Worm (Caenorhabditis elegans) whole organism, mixed stage, embryonic: ENCODE data around the gene C04F5.9.

Source experiments
- M03D4.4 ChIP-seq: sonication (generic microtip); optimal IDR thresholded peaks from 2 replicates; lab custom pipeline; 2017; ENCODE audit warnings: mild to moderate bottlenecking, missing genetic modification characterization, missing compliant biosample characterization
- bed-3 ChIP-seq: fragments of 200-800 bp; sonication (Bioruptor generic); optimal IDR thresholded peaks from 3 replicates; lab custom pipeline; 2018; ENCODE audit warnings: mild to moderate bottlenecking, missing genetic modification characterization, moderate library complexity, missing compliant biosample characterization
- blmp-1 ChIP-seq: fragments of 150-350 bp; optimal IDR thresholded peaks from 2 replicates; lab custom pipeline; 2014; ENCODE audit warnings: missing biosample characterization, missing genetic modification characterization
- ceh-39 ChIP-seq: fragments of 150-350 bp; optimal IDR thresholded peaks from 2 replicates; lab custom pipeline; 2014; ENCODE audit warnings: missing biosample characterization, missing genetic modification characterization
- ceh-83 ChIP-seq: fragments of 200-800 bp; sonication (Bioruptor generic); optimal IDR thresholded peaks from 2 replicates; lab custom pipeline; 2018; ENCODE audit warnings: mild to moderate bottlenecking, missing genetic modification characterization, missing compliant biosample characterization
- ces-1 ChIP-seq: fragments of 150-350 bp; optimal IDR thresholded peaks from 2 replicates; lab custom pipeline; 2014; ENCODE audit warnings: missing biosample characterization, missing genetic modification reagents, missing genetic modification characterization
- cnd-1 ChIP-seq: fragments of 200-800 bp; sonication (Bioruptor generic); optimal IDR thresholded peaks from 2 replicates; lab custom pipeline; 2018; ENCODE audit warnings: mild to moderate bottlenecking, missing genetic modification characterization, missing compliant biosample characterization
- drap-1 ChIP-seq: fragments of 200-800 bp; sonication (Bioruptor generic); optimal IDR thresholded peaks from 3 replicates; lab custom pipeline; 2018; ENCODE audit warnings: mild to moderate bottlenecking, missing genetic modification characterization, missing compliant biosample characterization
- elt-1 ChIP-seq: sonication (generic microtip); optimal IDR thresholded peaks from 2 replicates; lab custom pipeline; 2017; ENCODE audit warnings: missing genetic modification characterization, mild to moderate bottlenecking, missing compliant biosample characterization, antibody characterized with exemption, moderate library complexity, borderline replicate concordance; ENCODE audit not compliant: insufficient read depth
- elt-3 ChIP-seq: fragments of 150-350 bp; optimal IDR thresholded peaks from 2 replicates; lab custom pipeline; 2014; ENCODE audit warnings: missing biosample characterization, missing genetic modification characterization
- ham-2 ChIP-seq: fragments of 200-800 bp; sonication (Bioruptor generic); optimal IDR thresholded peaks from 2 replicates; lab custom pipeline; 2018; ENCODE audit warnings: mild to moderate bottlenecking, missing genetic modification characterization, missing compliant biosample characterization
- hlh-1 ChIP-seq: fragments of 150-350 bp; optimal IDR thresholded peaks from 2 replicates; lab custom pipeline; 2014; ENCODE audit warnings: missing biosample characterization, missing genetic modification reagents, missing genetic modification characterization
- lin-13 ChIP-seq: fragments of 150-350 bp; optimal IDR thresholded peaks from 2 replicates; lab custom pipeline; 2014; ENCODE audit warnings: missing biosample characterization, missing genetic modification characterization
- lin-32 ChIP-seq: fragments of 200-800 bp; sonication (Bioruptor generic); optimal IDR thresholded peaks from 2 replicates; lab custom pipeline; 2018; ENCODE audit warnings: mild to moderate bottlenecking, missing genetic modification characterization, missing compliant biosample characterization
- lsy-2 ChIP-seq: fragments of 150-350 bp; optimal IDR thresholded peaks from 2 replicates; lab custom pipeline; 2014; ENCODE audit warnings: missing biosample characterization, missing genetic modification characterization
- mab-5 ChIP-seq: fragments of 150-350 bp; optimal IDR thresholded peaks from 2 replicates; lab custom pipeline; 2014; ENCODE audit warnings: missing biosample characterization, missing genetic modification characterization
- mep-1 ChIP-seq: fragments of 150-350 bp; optimal IDR thresholded peaks from 2 replicates; lab custom pipeline; 2017; ENCODE audit warnings: missing biosample characterization, missing genetic modification reagents, missing genetic modification characterization, inconsistent platforms
- mls-2 ChIP-seq: sonication (generic microtip); optimal IDR thresholded peaks from 2 replicates; lab custom pipeline; 2016; ENCODE audit warnings: mild to moderate bottlenecking, missing genetic modification characterization, moderate library complexity, missing compliant biosample characterization
- nhr-12 ChIP-seq: fragments of 150-350 bp; optimal IDR thresholded peaks from 2 replicates; lab custom pipeline; 2014; ENCODE audit warnings: missing biosample characterization, missing genetic modification characterization
- nhr-2 ChIP-seq: fragments of 150-350 bp; optimal IDR thresholded peaks from 2 replicates; lab custom pipeline; 2014; ENCODE audit warnings: missing biosample characterization, missing genetic modification characterization
- nhr-28 ChIP-seq: fragments of 150-350 bp; optimal IDR thresholded peaks from 2 replicates; lab custom pipeline; 2014; ENCODE audit warnings: missing biosample characterization, missing genetic modification characterization
- nhr-76 ChIP-seq: sonication (generic microtip); optimal IDR thresholded peaks from 2 replicates; lab custom pipeline; 2017; ENCODE audit warnings: missing biosample characterization, missing genetic modification characterization
- pha-4 ChIP-seq: fragments of 150-350 bp; optimal IDR thresholded peaks from 2 replicates; lab custom pipeline; 2018; ENCODE audit warnings: missing biosample characterization, missing genetic modification reagents, missing genetic modification characterization
- sem-2 ChIP-seq: fragments of 200-800 bp; sonication (Bioruptor generic); optimal IDR thresholded peaks from 2 replicates; lab custom pipeline; 2018; ENCODE audit warnings: mild to moderate bottlenecking, missing genetic modification characterization, missing compliant biosample characterization
- snpc-4 ChIP-seq: fragments of 150-350 bp; optimal IDR thresholded peaks from 2 replicates; lab custom pipeline; 2014; ENCODE audit warnings: missing biosample characterization, missing genetic modification characterization
- tbx-8 ChIP-seq: fragments of 200-800 bp; sonication (Bioruptor generic); optimal IDR thresholded peaks from 2 replicates; lab custom pipeline; 2018; ENCODE audit warnings: mild to moderate bottlenecking, missing genetic modification characterization, moderate library complexity, missing compliant biosample characterization
- unc-120 ChIP-seq: sonication (generic microtip); optimal IDR thresholded peaks from 2 replicates; lab custom pipeline; 2017; ENCODE audit warnings: missing genetic modification characterization, missing compliant biosample characterization; ENCODE audit not compliant: poor library complexity, severe bottlenecking
- unc-62 ChIP-seq: fragments of 150-350 bp; optimal IDR thresholded peaks from 2 replicates; lab custom pipeline; 2014; ENCODE audit warnings: missing biosample characterization, missing genetic modification reagents, missing genetic modification characterization
- zip-8 ChIP-seq: fragments of 150-350 bp; optimal IDR thresholded peaks from 2 replicates; lab custom pipeline; 2014; ENCODE audit warnings: missing biosample characterization, missing genetic modification characterization

The C04F5.9 gene

ce11 chrV:5119109-5119508, at the start of gene C04F5.9:
C04F5.9 (minus strand) TSS chrV:5119209.
- TF ChIP-seq nhr-76 (tag; lab: Kevin White, UChicago) (no peak), ceh-39 (tag; lab: Kevin White, UChicago) (no peak), drap-1 (GFP tag; lab: Kevin White, UChicago) (no peak), ceh-83 (GFP tag; lab: Kevin White, UChicago) (no peak), blmp-1 (tag; lab: Kevin White, UChicago) (no peak)
- TF ChIP-seq, all 35 proteins: peak for 0

ce11 chrV:5165426-5165825, 46.4 kb upstream of the C04F5.9 start, which contains the start of gene srw-140:
srw-140 (plus strand) TSS chrV:5165726.
- TF ChIP-seq bed-3 (GFP tag; lab: Kevin White, UChicago) = no peak
- no peak for TF ChIP-seq lin-13 (tag; lab: Kevin White, UChicago)
- no peak for TF ChIP-seq mep-1 (tag; lab: Kevin White, UChicago)
- TF ChIP-seq, all 35 proteins: peak for 0

- TF ChIP-seq unc-120 (tag; lab: Kevin White, UChicago) (no peak), unc-62 (GFP tag; lab: Kevin White, UChicago) (no peak), nhr-76 (tag; lab: Kevin White, UChicago) (no peak), ces-1 (GFP tag; lab: Kevin White, UChicago) (no peak), mep-1 (tag; lab: Kevin White, UChicago) (no peak), ceh-39 (tag; lab: Kevin White, UChicago) (no peak), drap-1 (GFP tag; lab: Kevin White, UChicago) (no peak), cnd-1 (tag; lab: Kevin White, UChicago) (no peak), bed-3 (GFP tag; lab: Kevin White, UChicago) (no peak), pha-4 (no peak), mab-5 (tag; lab: Kevin White, UChicago) (no peak), snpc-4 (tag; lab: Kevin White, UChicago) (no peak), blmp-1 (tag; lab: Kevin White, UChicago) (no peak), M03D4.4 (tag; lab: Kevin White, UChicago) (no peak), zip-8 (tag; lab: Kevin White, UChicago) (no peak), nhr-12 (tag; lab: Kevin White, UChicago) (no peak), hlh-1 (tag; lab: Kevin White, UChicago) (no peak), lsy-2 (no peak), lin-32 (no peak)
- TF ChIP-seq, all 35 proteins: peak for 0
Observed at ce11 chrV:5164682-5165081, 45.7 kb upstream of the C04F5.9 start, which contains the start of gene abu-7. abu-7 (minus strand) TSS chrV:5164782.

- TF ChIP-seq ces-1 (GFP tag; lab: Kevin White, UChicago) = no peak
Observed at ce11 chrV:5161792-5162191, 42.8 kb upstream of the C04F5.9 start, which contains the start of gene abu-6. abu-6 (minus strand) TSS chrV:5161892.

ce11 chrV:5158302-5158701, 39.3 kb upstream of the C04F5.9 start, which contains the start of gene abu-15:
abu-15 (plus strand) TSS chrV:5158602.
- no peak for TF ChIP-seq elt-3 (tag; lab: Kevin White, UChicago)
- TF ChIP-seq mls-2 = no peak
- no peak for TF ChIP-seq ham-2 (GFP tag; lab: Kevin White, UChicago)
- no peak for TF ChIP-seq cnd-1 (tag; lab: Kevin White, UChicago)
- no peak for TF ChIP-seq M03D4.4 (tag; lab: Kevin White, UChicago)
- TF ChIP-seq hlh-1 (tag; lab: Kevin White, UChicago) = no peak
- TF ChIP-seq lin-32 = no peak
- no peak for TF ChIP-seq mep-1 (tag; lab: Kevin White, UChicago)
- no peak for TF ChIP-seq nhr-76 (tag; lab: Kevin White, UChicago)
- no peak for TF ChIP-seq unc-120 (tag; lab: Kevin White, UChicago)
- no peak for TF ChIP-seq nhr-2 (tag; lab: Kevin White, UChicago)

- TF ChIP-seq mls-2 (no peak), M03D4.4 (tag; lab: Kevin White, UChicago) (no peak), sem-2 (no peak), lsy-2 (no peak), elt-1 (no peak), nhr-12 (tag; lab: Kevin White, UChicago) (no peak), nhr-28 (tag; lab: Kevin White, UChicago) (no peak), mep-1 (tag; lab: Kevin White, UChicago) (no peak), ceh-83 (GFP tag; lab: Kevin White, UChicago) (no peak), tbx-8 (GFP tag; lab: Kevin White, UChicago) (no peak), elt-3 (tag; lab: Kevin White, UChicago) (no peak), cnd-1 (tag; lab: Kevin White, UChicago) (no peak)
Observed at ce11 chrV:5157660-5158059, 38.7 kb upstream of the C04F5.9 start, which contains the start of gene srx-39. srx-39 (minus strand) TSS chrV:5157760.
